Worm (Caenorhabditis elegans): Measurements from ENCODE around the gene F17C8.9.
A peak's percentile ranks its signal among the peaks of the same experiment; 100 is the strongest.

Gene F17C8.9

ce11 chrIII:4734056-4734455 is at the start of gene F17C8.9:
Gene F17C8.9, plus strand, starts transcription at chrIII:4734356.
- no peak for TF ChIP-seq ceh-88 (GFP tag; IDR thresholded peaks at IDR 0.05)
- TF ChIP-seq lin-13 (GFP tag; optimal IDR thresholded peaks at IDR 0.05): no peak
- no peak for TF ChIP-seq sox-4 (tag; optimal IDR thresholded peaks at IDR 0.05)
- TF ChIP-seq isw-1 (GFP tag; IDR thresholded peaks at IDR 0.05): no peak
- TF ChIP-seq nhr-28 (tag; optimal IDR thresholded peaks at IDR 0.05): no peak
- TF ChIP-seq rnt-1 (tag; optimal IDR thresholded peaks at IDR 0.05): no peak
- no peak for TF ChIP-seq unc-130 (tag; optimal IDR thresholded peaks at IDR 0.05)
- TF ChIP-seq ama-1 (optimal IDR thresholded peaks at IDR 0.05): no peak
- TF ChIP-seq pqm-1 (tag; optimal IDR thresholded peaks at IDR 0.05): no peak
- no peak for TF ChIP-seq irx-1 (tag; optimal IDR thresholded peaks at IDR 0.05)
- TF ChIP-seq efl-3 (GFP tag; optimal IDR thresholded peaks at IDR 0.05): no peak
- no peak for TF ChIP-seq xbp-1 (tag; optimal IDR thresholded peaks at IDR 0.05)
- no peak for TF ChIP-seq ces-1 (GFP tag; optimal IDR thresholded peaks at IDR 0.05)
- no peak for TF ChIP-seq pag-3 (tag; optimal IDR thresholded peaks at IDR 0.05; ENCODE audit: borderline replicate concordance, insufficient read depth)
- no peak for TF ChIP-seq mep-1 (tag; optimal IDR thresholded peaks at IDR 0.05)
- no peak for TF ChIP-seq vab-15 (tag; optimal IDR thresholded peaks at IDR 0.05)
- TF ChIP-seq jun-1 (tag; optimal IDR thresholded peaks at IDR 0.05): no peak
- no peak for TF ChIP-seq elt-3 (tag; optimal IDR thresholded peaks at IDR 0.05)
- no peak for TF ChIP-seq ets-5 (GFP tag; IDR thresholded peaks at IDR 0.05)
- TF ChIP-seq nhr-71 (tag; optimal IDR thresholded peaks at IDR 0.05): no peak

ce11 chrIII:4687134-4687533 is 47.0 kb upstream of the F17C8.9 start:
- TF ChIP-seq lsy-2 (tag; optimal IDR thresholded peaks at IDR 0.05): peak; percentile 58 to 62
- TF ChIP-seq mep-1 (tag; optimal IDR thresholded peaks at IDR 0.05): peak; percentile 28
- peak; percentile 77 for TF ChIP-seq nhr-71 (tag; optimal IDR thresholded peaks at IDR 0.05)
- no peak for TF ChIP-seq lin-15B (tag; optimal IDR thresholded peaks at IDR 0.05)
- TF ChIP-seq lin-39 (tag; optimal IDR thresholded peaks at IDR 0.05): peak; percentile 17
- TF ChIP-seq ceh-8 (GFP tag; optimal IDR thresholded peaks at IDR 0.05): no peak
- no peak for TF ChIP-seq C34B4.2 (tag; optimal IDR thresholded peaks at IDR 0.05)
- peak; percentile 63 for TF ChIP-seq lin-14 (GFP tag; optimal IDR thresholded peaks at IDR 0.05)
- TF ChIP-seq efl-1 (optimal IDR thresholded peaks at IDR 0.05): peak in 1 of 2 experiments; percentile 12
- no peak for TF ChIP-seq efl-1 (GFP tag; optimal IDR thresholded peaks at IDR 0.05 in 1 of 2)
- TF ChIP-seq nhr-77 (tag; optimal IDR thresholded peaks at IDR 0.05): no peak
- TF ChIP-seq nhr-19 (GFP tag; conservative IDR thresholded peaks at IDR 0.05): peak; percentile 37
- peak in 1 of 3 experiments; percentile 1 for TF ChIP-seq dpl-1 (GFP tag; optimal IDR thresholded peaks at IDR 0.05)
- TF ChIP-seq nhr-76 (tag; optimal IDR thresholded peaks at IDR 0.05): no peak
- no peak for TF ChIP-seq snpc-4 (tag; optimal IDR thresholded peaks at IDR 0.05)
- TF ChIP-seq blmp-1 (tag; optimal IDR thresholded peaks at IDR 0.05): no peak
- peak; percentile 10 for TF ChIP-seq nhr-20 (tag; optimal IDR thresholded peaks at IDR 0.05)
- peak; percentile 20 for TF ChIP-seq rnt-1 (tag; optimal IDR thresholded peaks at IDR 0.05)
- TF ChIP-seq snu-23 (GFP tag; optimal IDR thresholded peaks at IDR 0.05): peak; percentile 58
- TF ChIP-seq egl-27 (tag; optimal IDR thresholded peaks at IDR 0.05): no peak
- TF ChIP-seq swsn-7 (tag; optimal IDR thresholded peaks at IDR 0.05): peak; percentile 0

ce11 chrIII:4688356-4688755 is 45.8 kb upstream of the F17C8.9 start, which contains the start of gene tag-243:
Gene tag-243, minus strand, starts transcription at chrIII:4688456.
- peak; percentile 7 for TF ChIP-seq rnt-1 (tag; optimal IDR thresholded peaks at IDR 0.05)
- peak; percentile 5 for TF ChIP-seq nhr-71 (tag; optimal IDR thresholded peaks at IDR 0.05)
- TF ChIP-seq ztf-4 (tag; optimal IDR thresholded peaks at IDR 0.05): no peak

DNA sequence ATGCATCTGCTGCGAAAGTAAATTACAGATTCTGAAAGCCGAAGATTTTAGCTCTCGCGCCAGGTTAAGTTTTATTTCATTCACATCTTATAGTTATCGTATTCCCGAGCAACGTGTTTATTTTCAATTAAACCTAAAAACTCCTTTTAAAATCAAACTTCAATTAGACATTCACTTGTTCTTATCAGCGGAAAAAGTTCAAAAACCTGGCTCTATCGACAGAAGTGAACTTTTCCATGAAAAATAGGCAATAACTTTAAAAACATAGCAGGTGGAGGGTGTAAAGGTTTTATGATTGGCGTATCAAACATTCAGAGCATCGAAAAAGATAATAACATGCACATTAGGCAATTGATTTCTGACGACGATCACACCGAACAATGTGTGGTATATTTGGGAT is 45.2 kb upstream of the F17C8.9 start, which contains the start of gene ppat-1:
Gene ppat-1 (plus strand): TSS at position 316 of the 400 bp plus-strand sequence.
- TF ChIP-seq ceh-8 (GFP tag; optimal IDR thresholded peaks at IDR 0.05) (peak; percentile 2), sup-37 (GFP tag; optimal IDR thresholded peaks at IDR 0.05) (no peak), egl-13 (tag; optimal IDR thresholded peaks at IDR 0.05) (no peak), lin-14 (GFP tag; optimal IDR thresholded peaks at IDR 0.05) (no peak)
